Worm (Caenorhabditis elegans) whole organism, L1 larva: ENCODE data around the gene flp-21.

ENCODE experiments used
- aly-2 ChIP-seq: fragments of 150-350 bp; optimal IDR thresholded peaks from 2 replicates; lab custom pipeline; 2014; ENCODE audit warnings: missing biosample characterization, missing genetic modification characterization
- hlh-4 ChIP-seq: sonication (generic microtip); optimal IDR thresholded peaks from 2 replicates; lab custom pipeline; 2016; ENCODE audit warnings: mild to moderate bottlenecking, missing genetic modification characterization, missing compliant biosample characterization
- hpl-2 ChIP-seq: fragments of 150-350 bp; optimal IDR thresholded peaks from 2 replicates; lab custom pipeline; 2014; ENCODE audit warnings: missing biosample characterization, missing genetic modification reagents, missing genetic modification characterization
- isw-1 ChIP-seq: fragments of 200-800 bp; sonication (Bioruptor generic); IDR thresholded peaks from 2 replicates; pipeline ENCODE4 v1.3.6; 2022; ENCODE audit warnings: missing genetic modification characterization, missing compliant biosample characterization
- jun-1 ChIP-seq: fragments of 150-350 bp; optimal IDR thresholded peaks from 2 replicates; lab custom pipeline; 2014; ENCODE audit warnings: missing biosample characterization, missing genetic modification reagents, missing genetic modification characterization
- lin-39 ChIP-seq: fragments of 150-350 bp; optimal IDR thresholded peaks from 2 replicates; lab custom pipeline; 2014; ENCODE audit warnings: missing biosample characterization, missing genetic modification reagents, missing genetic modification characterization
- mdl-1 ChIP-seq, 2 experiments: fragments of 150-350 bp; optimal IDR thresholded peaks; 2 replicates each; lab custom pipeline; 2014 to 2017; ENCODE audit warnings: missing biosample characterization in 2 of 2, missing genetic modification characterization in 2 of 2, inconsistent platforms in 1 of 2
- nhr-12 ChIP-seq: sonication (generic microtip); optimal IDR thresholded peaks from 2 replicates; lab custom pipeline; 2017; ENCODE audit warnings: missing biosample characterization, missing genetic modification characterization
- nhr-237 ChIP-seq: fragments of 150-350 bp; optimal IDR thresholded peaks from 2 replicates; lab custom pipeline; 2014; ENCODE audit warnings: missing biosample characterization, missing genetic modification characterization
- nhr-28 ChIP-seq: fragments of 150-350 bp; optimal IDR thresholded peaks from 2 replicates; lab custom pipeline; 2014; ENCODE audit warnings: missing biosample characterization, missing genetic modification characterization
- sptf-1 ChIP-seq: fragments of 150-350 bp; optimal IDR thresholded peaks from 2 replicates; lab custom pipeline; 2014; ENCODE audit warnings: missing biosample characterization, missing genetic modification characterization
- swsn-7 ChIP-seq: sonication (generic microtip); optimal IDR thresholded peaks from 2 replicates; lab custom pipeline; 2016; ENCODE audit warnings: missing genetic modification characterization, missing compliant biosample characterization
- ztf-4 ChIP-seq: fragments of 150-350 bp; optimal IDR thresholded peaks from 2 replicates; lab custom pipeline; 2014; ENCODE audit warnings: missing biosample characterization, missing genetic modification characterization

ce11 chrV:7809320-7810256 is 16.4 kb downstream of the flp-21 start, which contains the start of gene ZK742.3:
- TF ChIP-seq nhr-28 (tag; lab: Kevin White, UChicago), result no peak
- TF ChIP-seq nhr-12 (tag; lab: Kevin White, UChicago), result no peak
- no peak for TF ChIP-seq sptf-1 (tag; lab: Kevin White, UChicago)
- no peak for TF ChIP-seq swsn-7 (tag; lab: Kevin White, UChicago)
- TF ChIP-seq ztf-4 (tag; lab: Kevin White, UChicago), result no peak
- no peak for TF ChIP-seq mdl-1 (tag; optimal IDR thresholded peaks at IDR 0.05; lab: Kevin White, UChicago)
- no peak for TF ChIP-seq isw-1 (GFP tag; lab: Robert Waterston, UW)
- no peak for TF ChIP-seq aly-2
- no peak for TF ChIP-seq hlh-4 (tag; lab: Kevin White, UChicago)
- no peak for TF ChIP-seq lin-39
- TF ChIP-seq jun-1, result no peak
- TF ChIP-seq nhr-237 (tag; lab: Kevin White, UChicago), result no peak
- TF ChIP-seq hpl-2 (GFP tag; lab: Kevin White, UChicago), result no peak
